Fruit fly (Drosophila melanogaster) whole organism, prepupa: ENCODE results near the gene Las.

ENCODE experiments used
- Blimp-1 ChIP-seq: fragments of 200-800 bp; sonication (Bioruptor generic); optimal IDR thresholded peaks from 3 replicates; lab custom pipeline; 2017; ENCODE audit warnings: missing biosample characterization, missing genetic modification characterization, mild to moderate bottlenecking, moderate library complexity, missing genetic modification reagents
- CG10631 ChIP-seq: fragments of 200-800 bp; sonication (Bioruptor generic); optimal IDR thresholded peaks from 2 replicates; lab custom pipeline; 2016; ENCODE audit warnings: missing biosample characterization, missing genetic modification characterization
- CG10669 ChIP-seq: fragments of 200-800 bp; sonication (Bioruptor generic); optimal IDR thresholded peaks from 3 replicates; lab custom pipeline; 2018; ENCODE audit warnings: missing biosample characterization, mild to moderate bottlenecking, missing genetic modification characterization, moderate library complexity
- CG11294 ChIP-seq: fragments of 200-800 bp; sonication (Bioruptor generic); IDR thresholded peaks from 2 replicates; pipeline ENCODE4 v1.3.6; 2022; ENCODE audit warnings: missing biosample characterization, missing genetic modification characterization
- CG11762 ChIP-seq: fragments of 200-800 bp; sonication (Bioruptor generic); optimal IDR thresholded peaks from 3 replicates; lab custom pipeline; 2016; ENCODE audit warnings: missing biosample characterization, missing genetic modification characterization; ENCODE audit not compliant: insufficient read depth
- CG11902 ChIP-seq: fragments of 200-800 bp; sonication (Bioruptor generic); optimal IDR thresholded peaks from 3 replicates; lab custom pipeline; 2016; ENCODE audit warnings: missing biosample characterization, missing genetic modification characterization
- CG15336 ChIP-seq: fragments of 200-800 bp; sonication (Bioruptor generic); IDR thresholded peaks from 2 replicates; pipeline ENCODE4 v1.3.6; 2022; ENCODE audit warnings: missing biosample characterization, missing genetic modification characterization
- CG16779 ChIP-seq: fragments of 200-800 bp; sonication (Bioruptor generic); optimal IDR thresholded peaks from 3 replicates; lab custom pipeline; 2017; ENCODE audit warnings: missing biosample characterization, mild to moderate bottlenecking, missing genetic modification characterization
- CG3032 ChIP-seq: fragments of 200-800 bp; optimal IDR thresholded peaks from 2 replicates; lab custom pipeline; 2019; ENCODE audit warnings: missing biosample characterization, mild to moderate bottlenecking, missing genetic modification characterization, moderate library complexity
- CG31627 ChIP-seq: fragments of 200-800 bp; sonication (Bioruptor generic); optimal IDR thresholded peaks from 3 replicates; lab custom pipeline; 2016; ENCODE audit warnings: missing biosample characterization, missing genetic modification characterization
- CG32006 ChIP-seq: fragments of 200-800 bp; sonication (Bioruptor generic); optimal IDR thresholded peaks from 3 replicates; lab custom pipeline; 2017; ENCODE audit warnings: missing biosample characterization, mild to moderate bottlenecking, missing genetic modification characterization
- CG34406 ChIP-seq: fragments of 200-800 bp; sonication (Bioruptor generic); optimal IDR thresholded peaks from 3 replicates; lab custom pipeline; 2016; ENCODE audit warnings: missing biosample characterization, missing genetic modification characterization
- CG3919 ChIP-seq: fragments of 200-800 bp; sonication (Bioruptor generic); optimal IDR thresholded peaks from 3 replicates; lab custom pipeline; 2016; ENCODE audit warnings: missing biosample characterization, missing genetic modification characterization
- CG6163 ChIP-seq: fragments of 200-800 bp; sonication (Bioruptor generic); IDR thresholded peaks from 3 replicates; pipeline ENCODE4 v1.3.6; 2022; ENCODE audit warnings: missing biosample characterization, missing genetic modification characterization
- CG6276 ChIP-seq: fragments of 200-800 bp; sonication (Bioruptor generic); optimal IDR thresholded peaks from 2 replicates; lab custom pipeline; 2017; ENCODE audit warnings: missing biosample characterization, mild to moderate bottlenecking, missing genetic modification characterization
- CG6808 ChIP-seq: fragments of 200-800 bp; sonication (Bioruptor generic); optimal IDR thresholded peaks from 3 replicates; lab custom pipeline; 2017; ENCODE audit warnings: missing biosample characterization, missing genetic modification characterization, mild to moderate bottlenecking, moderate library complexity, missing genetic modification reagents
- CG6854 ChIP-seq: fragments of 200-800 bp; sonication (Bioruptor generic); optimal IDR thresholded peaks from 2 replicates; lab custom pipeline; 2017; ENCODE audit warnings: missing biosample characterization, mild to moderate bottlenecking, missing genetic modification characterization
- CG7368 ChIP-seq: fragments of 200-800 bp; sonication (Bioruptor generic); optimal IDR thresholded peaks from 3 replicates; lab custom pipeline; 2016; ENCODE audit warnings: missing biosample characterization, missing genetic modification characterization
- CG8119 ChIP-seq: fragments of 200-800 bp; sonication (Bioruptor generic); IDR thresholded peaks from 3 replicates; pipeline ENCODE4 v1.3.6; 2022; ENCODE audit warnings: missing biosample characterization, missing genetic modification characterization
- CG8319 ChIP-seq: fragments of 200-800 bp; sonication (Bioruptor generic); optimal IDR thresholded peaks from 3 replicates; lab custom pipeline; 2016; ENCODE audit warnings: missing biosample characterization, missing genetic modification characterization
- CG8632 ChIP-seq: fragments of 200-800 bp; sonication (Bioruptor generic); optimal IDR thresholded peaks from 3 replicates; lab custom pipeline; 2016; ENCODE audit warnings: missing biosample characterization, missing genetic modification characterization
- CG9139 ChIP-seq: fragments of 200-800 bp; sonication (Bioruptor generic); optimal IDR thresholded peaks from 3 replicates; lab custom pipeline; 2017; ENCODE audit warnings: missing biosample characterization, mild to moderate bottlenecking, missing genetic modification characterization
- Eip75B ChIP-seq: fragments of 200-800 bp; sonication (Bioruptor generic); optimal IDR thresholded peaks from 3 replicates; lab custom pipeline; 2016; ENCODE audit warnings: missing biosample characterization, missing genetic modification characterization
- Eip78C ChIP-seq: fragments of 200-800 bp; sonication (Bioruptor generic); peaks from one replicate; lab custom pipeline; 2016; ENCODE audit warnings: missing biosample characterization, missing genetic modification characterization
- Eip93F ChIP-seq: fragments of 200-800 bp; sonication (Bioruptor generic); optimal IDR thresholded peaks from 2 replicates; lab custom pipeline; 2016; ENCODE audit warnings: missing biosample characterization, mild to moderate bottlenecking, missing genetic modification characterization
- Ets21C ChIP-seq: fragments of 200-800 bp; sonication (Bioruptor generic); optimal IDR thresholded peaks from 3 replicates; lab custom pipeline; 2016; ENCODE audit warnings: missing biosample characterization, missing genetic modification characterization
- Ets96B ChIP-seq: fragments of 200-800 bp; optimal IDR thresholded peaks from 2 replicates; lab custom pipeline; 2019; ENCODE audit warnings: missing biosample characterization, mild to moderate bottlenecking, missing genetic modification characterization, moderate library complexity
- Hr38 ChIP-seq: sonication (Bioruptor generic); optimal IDR thresholded peaks from 2 replicates; lab custom pipeline; 2016; ENCODE audit warnings: missing biosample characterization, missing genetic modification characterization
- Hr39 ChIP-seq: fragments of 200-800 bp; sonication (Bioruptor generic); optimal IDR thresholded peaks from 2 replicates; lab custom pipeline; 2016; ENCODE audit warnings: missing biosample characterization, missing genetic modification characterization
- Hr4 ChIP-seq: fragments of 200-800 bp; sonication (Bioruptor generic); optimal IDR thresholded peaks from 3 replicates; lab custom pipeline; 2016; ENCODE audit warnings: missing biosample characterization, missing genetic modification characterization
- Lpt ChIP-seq: fragments of 200-800 bp; sonication (Bioruptor generic); optimal IDR thresholded peaks from 3 replicates; lab custom pipeline; 2016; ENCODE audit warnings: missing biosample characterization, missing genetic modification characterization
- Met ChIP-seq: fragments of 200-800 bp; sonication (Bioruptor generic); optimal IDR thresholded peaks from 3 replicates; lab custom pipeline; 2016; ENCODE audit warnings: missing biosample characterization, missing genetic modification characterization
- Smox ChIP-seq: fragments of 200-800 bp; sonication (Bioruptor generic); optimal IDR thresholded peaks from 3 replicates; lab custom pipeline; 2016; ENCODE audit warnings: missing biosample characterization, missing genetic modification characterization
- Sox102F ChIP-seq: fragments of 200-800 bp; sonication (Bioruptor generic); optimal IDR thresholded peaks from 2 replicates; lab custom pipeline; 2016; ENCODE audit warnings: missing biosample characterization, mild to moderate bottlenecking, missing genetic modification characterization
- Sox14 ChIP-seq: fragments of 200-800 bp; sonication (Bioruptor generic); optimal IDR thresholded peaks from 3 replicates; lab custom pipeline; 2016; ENCODE audit warnings: missing biosample characterization, missing genetic modification characterization
- Sox15 ChIP-seq: fragments of 200-800 bp; sonication (Bioruptor generic); optimal IDR thresholded peaks from 3 replicates; lab custom pipeline; 2016; ENCODE audit warnings: missing biosample characterization, missing genetic modification characterization
- acj6 ChIP-seq: fragments of 200-800 bp; sonication (Bioruptor generic); optimal IDR thresholded peaks from 3 replicates; lab custom pipeline; 2016; ENCODE audit warnings: missing biosample characterization, missing genetic modification characterization
- cyc ChIP-seq: fragments of 200-800 bp; sonication (Bioruptor generic); optimal IDR thresholded peaks from 3 replicates; lab custom pipeline; 2016; ENCODE audit warnings: missing biosample characterization, missing genetic modification characterization
- dac ChIP-seq: fragments of 200-800 bp; sonication (Bioruptor generic); optimal IDR thresholded peaks from 2 replicates; lab custom pipeline; 2017; ENCODE audit warnings: missing biosample characterization, mild to moderate bottlenecking, missing genetic modification characterization
- dsx ChIP-seq: fragments of 200-800 bp; optimal IDR thresholded peaks from 3 replicates; lab custom pipeline; 2019; ENCODE audit warnings: missing biosample characterization, mild to moderate bottlenecking, missing genetic modification characterization, moderate library complexity; ENCODE audit not compliant: poor library complexity, severe bottlenecking
- eg ChIP-seq: fragments of 200-800 bp; sonication (Bioruptor generic); IDR thresholded peaks from 3 replicates; pipeline ENCODE4 v1.3.6; 2022; ENCODE audit warnings: missing biosample characterization, missing genetic modification characterization
- lz ChIP-seq: fragments of 200-800 bp; sonication (Bioruptor generic); optimal IDR thresholded peaks from 3 replicates; lab custom pipeline; 2016; ENCODE audit warnings: missing biosample characterization, missing genetic modification characterization
- net ChIP-seq: fragments of 200-800 bp; sonication (Bioruptor generic); optimal IDR thresholded peaks from 3 replicates; lab custom pipeline; 2016; ENCODE audit warnings: missing biosample characterization, missing genetic modification characterization
- pdm3 ChIP-seq: fragments of 200-800 bp; sonication (Bioruptor generic); optimal IDR thresholded peaks from 3 replicates; lab custom pipeline; 2016; ENCODE audit warnings: missing biosample characterization, missing genetic modification characterization
- salr ChIP-seq, 2 experiments: fragments of 200-800 bp; sonication (Bioruptor generic); optimal IDR thresholded peaks; 3 replicates each; lab custom pipeline; 2016 to 2018; ENCODE audit warnings: missing biosample characterization in 2 of 2, missing genetic modification characterization in 2 of 2, mild to moderate bottlenecking in 1 of 2
- spab ChIP-seq: fragments of 200-800 bp; sonication (Bioruptor generic); optimal IDR thresholded peaks from 2 replicates; lab custom pipeline; 2017; ENCODE audit warnings: missing biosample characterization, mild to moderate bottlenecking, missing genetic modification characterization, missing genetic modification reagents
- ss ChIP-seq, 2 experiments: fragments of 200-800 bp; sonication (Bioruptor generic); optimal IDR thresholded peaks; 2 replicates in 1 of 2; 3 replicates in 1 of 2; lab custom pipeline; 2017 to 2018; ENCODE audit warnings: mild to moderate bottlenecking in 2 of 2, missing biosample characterization in 2 of 2, missing genetic modification characterization in 2 of 2, moderate library complexity in 1 of 2
- svp ChIP-seq: fragments of 200-800 bp; sonication (Bioruptor generic); peaks from one replicate; lab custom pipeline; 2016; ENCODE audit warnings: missing biosample characterization, missing genetic modification characterization
- topi ChIP-seq: fragments of 200-800 bp; sonication (Bioruptor generic); optimal IDR thresholded peaks from 3 replicates; lab custom pipeline; 2016; ENCODE audit warnings: missing biosample characterization, missing genetic modification characterization
- vri ChIP-seq: fragments of 200-800 bp; sonication (Bioruptor generic); optimal IDR thresholded peaks from 3 replicates; lab custom pipeline; 2016; ENCODE audit warnings: missing biosample characterization, mild to moderate bottlenecking, missing genetic modification characterization

The Las gene

dm6 chr3L:20403493-20404379 is 28.4 kb downstream of the Las start:
- TF ChIP-seq CG6854 (GFP tag; lab: Kevin White, UChicago) (peak; percentile 36), Met (GFP tag; lab: Kevin White, UChicago) (peak; percentile 82), cyc (GFP tag; lab: Kevin White, UChicago) (peak; percentile 52), Ets21C (peak; percentile 74), Sox15 (GFP tag; lab: Kevin White, UChicago) (peak; percentile 75), Lpt (no peak), Blimp-1 (peak; percentile 62), Hr39 (GFP tag; lab: Kevin White, UChicago) (peak; percentile 81), topi (GFP tag; lab: Kevin White, UChicago) (peak; percentile 88), Eip93F (peak; percentile 37), CG6163 (GFP tag; lab: Robert Waterston, UW) (peak; percentile 42; the same call in 2 of the 3 replicates), dac (GFP tag; lab: Kevin White, UChicago) (no peak), spab (peak; percentile 62), salr (GFP tag; optimal IDR thresholded peaks at IDR 0.05; lab: Kevin White, UChicago) (peak; percentile 46 to 56), CG10669 (GFP tag; lab: Kevin White, UChicago) (peak; percentile 63), ss (GFP tag; optimal IDR thresholded peaks at IDR 0.05; lab: Kevin White, UChicago) (peak; percentile 56 to 79), CG9139 (GFP tag; lab: Kevin White, UChicago) (peak; percentile 0), lz (GFP tag; lab: Kevin White, UChicago) (peak; percentile 75), Eip78C (GFP tag; lab: Kevin White, UChicago) (peak; percentile 93), vri (GFP tag; lab: Kevin White, UChicago) (no peak), CG3919 (GFP tag; lab: Kevin White, UChicago) (peak; percentile 35), net (peak; percentile 41), Ets96B (tag; lab: Kevin White, UChicago) (peak; percentile 47), CG8319 (GFP tag; lab: Kevin White, UChicago) (peak; percentile 33), CG31627 (GFP tag; lab: Kevin White, UChicago) (peak; percentile 83), CG32006 (GFP tag; lab: Kevin White, UChicago) (peak; percentile 68), svp (peak; percentile 93), CG11762 (GFP tag; lab: Kevin White, UChicago) (no peak), CG11902 (GFP tag; lab: Kevin White, UChicago) (peak; percentile 67), CG16779 (peak; percentile 40), CG34406 (GFP tag; lab: Kevin White, UChicago) (peak; percentile 63), CG6276 (peak; percentile 5), acj6 (GFP tag; lab: Kevin White, UChicago) (peak; percentile 57), dsx (GFP tag; lab: Kevin White, UChicago) (peak; percentile 97), Sox14 (GFP tag; lab: Kevin White, UChicago) (peak; percentile 61), Smox (GFP tag; lab: Kevin White, UChicago) (peak; percentile 58), CG15336 (GFP tag; lab: Robert Waterston, UW) (no peak; the same call in 1 of the 2 replicates), CG7368 (GFP tag; lab: Kevin White, UChicago) (no peak), CG8119 (GFP tag; lab: Robert Waterston, UW) (peak; percentile 41; the same call in 1 of the 3 replicates), CG6808 (GFP tag; lab: Kevin White, UChicago) (peak; percentile 80), CG8632 (peak; percentile 59), Sox102F (GFP tag; lab: Kevin White, UChicago) (peak; percentile 51), Eip75B (GFP tag; lab: Kevin White, UChicago) (peak; percentile 69), Hr38 (GFP tag; lab: Kevin White, UChicago) (no peak), CG10631 (GFP tag; lab: Kevin White, UChicago) (peak; percentile 70), eg (GFP tag; lab: Robert Waterston, UW) (0 out of 3 replicates have a peak, but pooled peaks have one; percentile 5), CG11294 (no peak), pdm3 (peak; percentile 49), CG3032 (peak; percentile 67), Hr4 (GFP tag; lab: Kevin White, UChicago) (peak; percentile 40)
